Fruit fly (Drosophila melanogaster) whole organism, embryonic: Measurements from ENCODE around the gene Neurl4.

Experiments
- Asciz ChIP-seq: fragments of 200-800 bp; sonication (Bioruptor generic); optimal IDR thresholded peaks from 2 replicates; lab custom pipeline; 2017; ENCODE audit warnings: missing biosample characterization, mild to moderate bottlenecking, missing genetic modification characterization, missing genetic modification reagents
- Awh ChIP-seq: fragments of 200-800 bp; sonication (Bioruptor generic); IDR thresholded peaks from 2 replicates; pipeline ENCODE4, ENCODE4 v1.3.6; 2022; ENCODE audit warnings: missing biosample characterization, missing genetic modification characterization
- Bdp1 ChIP-seq: fragments of 200-800 bp; sonication (Bioruptor generic); optimal IDR thresholded peaks from 3 replicates; lab custom pipeline; 2016; ENCODE audit warnings: missing biosample characterization, missing genetic modification characterization
- CG10147 ChIP-seq: fragments of 200-800 bp; sonication (Bioruptor generic); optimal IDR thresholded peaks from 2 replicates; lab custom pipeline; 2019; ENCODE audit warnings: missing biosample characterization, mild to moderate bottlenecking, missing genetic modification characterization, moderate library complexity
- CG1024 ChIP-seq: fragments of 200-800 bp; sonication (Bioruptor generic); IDR thresholded peaks from 2 replicates; pipeline ENCODE4 v1.3.6; 2022; ENCODE audit warnings: missing biosample characterization, missing genetic modification characterization
- CG10321 ChIP-seq: fragments of 200-800 bp; sonication (Bioruptor generic); IDR thresholded peaks from 2 replicates; pipeline ENCODE4 v1.3.6; 2022; ENCODE audit warnings: missing biosample characterization, missing genetic modification characterization
- CG13424 ChIP-seq: fragments of 200-800 bp; sonication (Bioruptor generic); optimal IDR thresholded peaks from 2 replicates; lab custom pipeline; 2019; ENCODE audit warnings: missing biosample characterization, mild to moderate bottlenecking, missing genetic modification characterization, moderate library complexity
- CG13624 ChIP-seq: fragments of 200-800 bp; sonication (Bioruptor generic); optimal IDR thresholded peaks from 2 replicates; lab custom pipeline; 2016; ENCODE audit warnings: missing biosample characterization, missing genetic modification characterization
- CG13775 ChIP-seq: fragments of 200-800 bp; sonication (Bioruptor generic); optimal IDR thresholded peaks from 3 replicates; lab custom pipeline; 2017; ENCODE audit warnings: missing biosample characterization, mild to moderate bottlenecking, missing genetic modification characterization
- CG14710 ChIP-seq: fragments of 200-800 bp; sonication (Bioruptor generic); optimal IDR thresholded peaks from 3 replicates; lab custom pipeline; 2019; ENCODE audit warnings: missing biosample characterization, mild to moderate bottlenecking, missing genetic modification characterization, moderate library complexity
- CG14860 ChIP-seq: fragments of 200-800 bp; sonication (Bioruptor generic); IDR thresholded peaks from 3 replicates; pipeline ENCODE4 v1.3.6; 2022; ENCODE audit warnings: missing biosample characterization, missing genetic modification characterization; ENCODE audit not compliant: partially characterized antibody
- CG15011 ChIP-seq: fragments of 200-800 bp; sonication (Bioruptor generic); optimal IDR thresholded peaks from 3 replicates; lab custom pipeline; 2018; ENCODE audit warnings: missing biosample characterization, mild to moderate bottlenecking, missing genetic modification characterization
- CG16779 ChIP-seq: fragments of 200-800 bp; sonication (Bioruptor generic); IDR thresholded peaks from 2 replicates; pipeline ENCODE4 v1.3.6; 2022; ENCODE audit warnings: missing biosample characterization, missing genetic modification characterization
- CG17568 ChIP-seq: fragments of 200-800 bp; sonication (Bioruptor generic); optimal IDR thresholded peaks from 2 replicates; lab custom pipeline; 2018; ENCODE audit warnings: missing biosample characterization, mild to moderate bottlenecking, missing genetic modification characterization, moderate library complexity
- CG18476 ChIP-seq: fragments of 200-800 bp; sonication (Bioruptor generic); optimal IDR thresholded peaks from 2 replicates; lab custom pipeline; 2016; ENCODE audit warnings: missing biosample characterization, mild to moderate bottlenecking, missing genetic modification characterization
- CG18764 ChIP-seq: fragments of 200-800 bp; sonication (Bioruptor generic); optimal IDR thresholded peaks from 3 replicates; lab custom pipeline; 2016; ENCODE audit warnings: missing biosample characterization, missing genetic modification characterization
- CG2129 ChIP-seq: fragments of 200-800 bp; sonication (Bioruptor generic); IDR thresholded peaks from 2 replicates; pipeline ENCODE4 v1.3.6; 2022; ENCODE audit warnings: missing biosample characterization, missing genetic modification characterization; ENCODE audit not compliant: partially characterized antibody
- CG2199 ChIP-seq: fragments of 200-800 bp; sonication (Bioruptor generic); IDR thresholded peaks from 3 replicates; pipeline ENCODE4 v1.3.6; 2022; ENCODE audit warnings: missing biosample characterization, missing genetic modification characterization
- CG3281 ChIP-seq: fragments of 200-800 bp; sonication (Bioruptor generic); optimal IDR thresholded peaks from 3 replicates; lab custom pipeline; 2017; ENCODE audit warnings: missing biosample characterization, mild to moderate bottlenecking, missing genetic modification characterization
- CG4424 ChIP-seq: fragments of 200-800 bp; sonication (Bioruptor generic); optimal IDR thresholded peaks from 3 replicates; lab custom pipeline; 2016; ENCODE audit warnings: missing biosample characterization, missing genetic modification characterization
- CG4820 ChIP-seq: fragments of 200-800 bp; sonication (Bioruptor generic); optimal IDR thresholded peaks from 3 replicates; lab custom pipeline; 2016; ENCODE audit warnings: missing biosample characterization, missing genetic modification characterization
- CG6791 ChIP-seq: fragments of 200-800 bp; sonication (Bioruptor generic); IDR thresholded peaks from 3 replicates; pipeline ENCODE4 v1.3.6; 2022; ENCODE audit warnings: missing biosample characterization, missing genetic modification characterization; ENCODE audit not compliant: partially characterized antibody
- CTCF ChIP-seq: fragments of 200-800 bp; sonication (Bioruptor generic); optimal IDR thresholded peaks from 2 replicates; lab custom pipeline; 2017; ENCODE audit warnings: missing biosample characterization, mild to moderate bottlenecking, missing genetic modification characterization, moderate library complexity
- CkIIα-i1 ChIP-seq: fragments of 200-800 bp; sonication (Bioruptor generic); IDR thresholded peaks from 2 replicates; pipeline ENCODE4 v1.3.6; 2022; ENCODE audit warnings: missing biosample characterization, missing genetic modification characterization
- Dip3 ChIP-seq: fragments of 200-800 bp; sonication (Bioruptor generic); optimal IDR thresholded peaks from 3 replicates; lab custom pipeline; 2016; ENCODE audit warnings: missing biosample characterization, missing genetic modification characterization
- Drgx ChIP-seq: fragments of 200-800 bp; sonication (Bioruptor generic); IDR thresholded peaks from 2 replicates; pipeline ENCODE4 v1.3.6; 2022; ENCODE audit warnings: missing biosample characterization, missing genetic modification characterization
- MTF-1 ChIP-seq: fragments of 200-800 bp; sonication (Bioruptor generic); optimal IDR thresholded peaks from 2 replicates; lab custom pipeline; 2018; ENCODE audit warnings: missing biosample characterization, mild to moderate bottlenecking, missing genetic modification characterization, borderline replicate concordance
- NC2β ChIP-seq: fragments of 200-800 bp; sonication (Bioruptor generic); optimal IDR thresholded peaks from 2 replicates; lab custom pipeline; 2016; ENCODE audit warnings: missing biosample characterization, missing genetic modification characterization
- Scr ChIP-seq: fragments of 200-800 bp; sonication (Bioruptor generic); IDR thresholded peaks from 2 replicates; pipeline ENCODE4 v1.3.6; 2022; ENCODE audit warnings: missing biosample characterization, missing genetic modification characterization; ENCODE audit not compliant: partially characterized antibody
- Six4 ChIP-seq: fragments of 200-800 bp; sonication (Bioruptor generic); optimal IDR thresholded peaks from 2 replicates; lab custom pipeline; 2016; ENCODE audit warnings: missing biosample characterization, missing genetic modification characterization
- Xrp1 ChIP-seq: fragments of 200-800 bp; sonication (Bioruptor generic); IDR thresholded peaks from 2 replicates; pipeline ENCODE4 v1.3.6; 2022; ENCODE audit warnings: missing biosample characterization, missing genetic modification characterization
- bbx ChIP-seq: fragments of 200-800 bp; sonication (Bioruptor generic); IDR thresholded peaks from 2 replicates; pipeline ENCODE4 v1.3.6; 2022; ENCODE audit warnings: missing biosample characterization, missing genetic modification characterization; ENCODE audit not compliant: partially characterized antibody
- chif ChIP-seq, 2 experiments: fragments of 200-800 bp; sonication (Bioruptor generic); optimal IDR thresholded peaks; 3 replicates each; lab custom pipeline; 2016; ENCODE audit warnings: missing biosample characterization in 2 of 2, missing genetic modification characterization in 2 of 2
- crc ChIP-seq: fragments of 200-800 bp; sonication (Bioruptor generic); optimal IDR thresholded peaks from 2 replicates; lab custom pipeline; 2016; ENCODE audit warnings: missing biosample characterization, missing genetic modification characterization
- inv ChIP-seq: fragments of 200-800 bp; sonication (Bioruptor generic); IDR thresholded peaks from 2 replicates; pipeline ENCODE4 v1.3.6; 2022; ENCODE audit warnings: missing biosample characterization, missing genetic modification characterization; ENCODE audit not compliant: partially characterized antibody
- jumu ChIP-seq: fragments of 200-800 bp; sonication (Bioruptor generic); optimal IDR thresholded peaks from 3 replicates; lab custom pipeline; 2016; ENCODE audit warnings: missing biosample characterization, missing genetic modification characterization
- lbe ChIP-seq: fragments of 200-800 bp; sonication (Bioruptor generic); optimal IDR thresholded peaks from 2 replicates; lab custom pipeline; 2016; ENCODE audit warnings: missing biosample characterization, mild to moderate bottlenecking, missing genetic modification characterization
- mam ChIP-seq: fragments of 200-800 bp; sonication (Bioruptor generic); optimal IDR thresholded peaks from 3 replicates; lab custom pipeline; 2016; ENCODE audit warnings: missing biosample characterization, missing genetic modification characterization
- nom ChIP-seq: fragments of 200-800 bp; sonication (Bioruptor generic); optimal IDR thresholded peaks from 2 replicates; lab custom pipeline; 2017; ENCODE audit warnings: missing biosample characterization, missing genetic modification characterization, mild to moderate bottlenecking, moderate library complexity, missing genetic modification reagents
- org-1 ChIP-seq: fragments of 200-800 bp; sonication (Bioruptor generic); optimal IDR thresholded peaks from 2 replicates; lab custom pipeline; 2017; ENCODE audit warnings: missing biosample characterization, missing genetic modification characterization
- pan ChIP-seq, 4 experiments: fragments of >200 bp in 3 of 4; fragments of 200-800 bp in 1 of 4; sonication (Bioruptor generic) in 1 of 4; optimal IDR thresholded peaks in 3 of 4; IDR thresholded peaks in 1 of 4; 2 replicates each; pipeline versions ENCODE4 v1.3.6 to Lab custom; 2017 to 2022; ENCODE audit warnings: missing biosample characterization in 2 of 4, missing genetic modification characterization in 2 of 4, mixed read lengths in 1 of 4
- pnt ChIP-seq: fragments of 200-800 bp; sonication (Bioruptor generic); optimal IDR thresholded peaks from 3 replicates; lab custom pipeline; 2016; ENCODE audit warnings: missing biosample characterization, missing genetic modification characterization
- repo ChIP-seq: fragments of 200-800 bp; sonication (Bioruptor generic); optimal IDR thresholded peaks from 2 replicates; lab custom pipeline; 2016; ENCODE audit warnings: missing biosample characterization, missing genetic modification characterization
- row ChIP-seq: fragments of 200-800 bp; sonication (Bioruptor generic); IDR thresholded peaks from 3 replicates; pipeline ENCODE4 v1.3.6; 2022; ENCODE audit warnings: missing biosample characterization, missing genetic modification characterization
- salm ChIP-seq: fragments of 200-800 bp; sonication (Bioruptor generic); optimal IDR thresholded peaks from 2 replicates; lab custom pipeline; 2018; ENCODE audit warnings: missing biosample characterization, mild to moderate bottlenecking, missing genetic modification characterization
- sima ChIP-seq: fragments of 200-800 bp; sonication (Bioruptor generic); optimal IDR thresholded peaks from 2 replicates; lab custom pipeline; 2016; ENCODE audit warnings: missing biosample characterization, missing genetic modification characterization
- tin ChIP-seq: fragments of 200-800 bp; sonication (Bioruptor generic); optimal IDR thresholded peaks from 3 replicates; lab custom pipeline; 2016; ENCODE audit warnings: missing biosample characterization, missing genetic modification characterization
- tll ChIP-seq, 2 experiments: fragments of 200-800 bp in 1 of 2; fragments of >200 bp in 1 of 2; sonication (Bioruptor generic) in 1 of 2; optimal IDR thresholded peaks; 2 replicates each; lab custom pipeline; 2017 to 2019; ENCODE audit warnings: missing biosample characterization in 2 of 2, missing genetic modification characterization in 2 of 2, mild to moderate bottlenecking in 1 of 2, moderate library complexity in 1 of 2
- unpg ChIP-seq: fragments of 200-800 bp; sonication (Bioruptor generic); optimal IDR thresholded peaks from 3 replicates; lab custom pipeline; 2018; ENCODE audit warnings: missing biosample characterization, mild to moderate bottlenecking, missing genetic modification characterization, moderate library complexity

Neurl4 gene

DNA sequence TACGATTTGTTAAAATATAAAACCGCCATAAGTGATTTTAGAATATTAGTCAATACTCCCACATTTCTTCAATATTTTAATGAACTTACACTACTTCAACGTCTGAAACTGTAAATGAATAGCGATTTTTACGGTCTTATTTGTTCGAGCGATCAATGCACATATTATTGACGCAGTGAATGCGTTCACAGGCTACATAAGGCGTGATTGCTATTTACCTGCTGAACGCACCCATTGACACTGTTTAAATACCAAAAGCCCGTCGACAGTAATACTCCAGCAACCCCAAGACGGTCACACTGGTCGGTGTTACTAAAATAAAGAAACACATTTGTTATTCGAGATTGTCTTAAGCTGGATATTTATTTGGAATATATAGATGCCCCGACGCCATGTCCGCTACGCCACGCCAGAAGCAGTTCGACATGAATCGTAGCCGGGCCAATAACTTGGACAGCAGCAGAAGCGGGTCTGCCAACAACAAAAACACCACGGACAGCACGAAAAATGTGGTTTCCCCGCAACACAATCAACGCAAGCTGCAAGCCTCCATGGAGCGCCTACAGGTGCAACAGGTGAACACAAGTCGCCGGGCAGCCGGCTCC lies 1.4 kb upstream of the Neurl4 start, which contains the start of gene CG6833 (continued):
- TF ChIP-seq CG6791 (no peak), CG16779 (GFP tag; lab: Robert Waterston, UW) (peak; percentile 82), row (GFP tag; lab: Robert Waterston, UW) (peak; percentile 92), bbx (GFP tag; lab: Robert Waterston, UW) (0 out of 2 replicates have a peak, but pooled peaks have one; percentile 39), Scr (no peak), CG10321 (GFP tag; lab: Robert Waterston, UW) (no peak), CG2199 (GFP tag; lab: Robert Waterston, UW) (peak; percentile 75), mam (peak; percentile 84), sima (GFP tag; lab: Kevin White, UChicago) (peak; percentile 0), CG15011 (GFP tag; lab: Kevin White, UChicago) (no peak), pnt (GFP tag; lab: Kevin White, UChicago) (peak; percentile 75), tin (peak; percentile 86), CG17568 (GFP tag; lab: Kevin White, UChicago) (no peak), repo (GFP tag; lab: Kevin White, UChicago) (peak; percentile 72), CG13424 (peak; percentile 63), tll (GFP tag; optimal IDR thresholded peaks at IDR 0.05; lab: Kevin White, UChicago) (no peak), CTCF (GFP tag; lab: Kevin White, UChicago) (no peak), CkIIα-i1 (0 out of 2 replicates have a peak, but pooled peaks have one; percentile 38), MTF-1 (peak; percentile 61), CG18764 (GFP tag; lab: Kevin White, UChicago) (peak; percentile 65), CG14860 (GFP tag; lab: Robert Waterston, UW) (no peak), lbe (GFP tag; lab: Kevin White, UChicago) (no peak), Dip3 (GFP tag; lab: Kevin White, UChicago) (peak; percentile 82), pan (optimal IDR thresholded peaks at IDR 0.05; lab: Kevin White, UChicago) (no peak), pan (GFP tag; optimal IDR thresholded peaks at IDR 0.05 in 1 of 2, IDR thresholded peaks at IDR 0.05 in 1 of 2) (peak in 1 of 2 experiments; percentile 84), Awh (GFP tag; lab: Robert Waterston, UW) (peak; percentile 54), NC2β (GFP tag; lab: Kevin White, UChicago) (peak; percentile 62), CG3281 (GFP tag; lab: Kevin White, UChicago) (peak; percentile 62), inv (no peak), CG4820 (peak; percentile 69), CG13775 (GFP tag; lab: Kevin White, UChicago) (peak; percentile 59), CG13624 (peak; percentile 70), nom (GFP tag; lab: Kevin White, UChicago) (peak; percentile 10), Xrp1 (GFP tag; lab: Robert Waterston, UW) (peak; percentile 80), Bdp1 (GFP tag; lab: Kevin White, UChicago) (no peak), CG10147 (GFP tag; lab: Kevin White, UChicago) (no peak), Drgx (GFP tag; lab: Robert Waterston, UW) (peak; percentile 57), CG14710 (tag; lab: Kevin White, UChicago) (peak; percentile 77), crc (GFP tag; lab: Kevin White, UChicago) (no peak), CG18476 (GFP tag; lab: Kevin White, UChicago) (peak; percentile 47), Six4 (GFP tag; lab: Kevin White, UChicago) (peak; percentile 41), CG1024 (GFP tag; lab: Robert Waterston, UW) (no peak; the same call in 1 of the 2 replicates), org-1 (GFP tag; lab: Kevin White, UChicago) (no peak), chif (GFP tag; optimal IDR thresholded peaks at IDR 0.05; lab: Kevin White, UChicago) (peak; percentile 60 to 72), CG2129 (GFP tag; lab: Robert Waterston, UW) (no peak), salm (no peak), CG4424 (GFP tag; lab: Kevin White, UChicago) (peak; percentile 76), Asciz (GFP tag; lab: Kevin White, UChicago) (no peak), jumu (GFP tag; lab: Kevin White, UChicago) (peak; percentile 70), unpg (GFP tag; lab: Kevin White, UChicago) (peak; percentile 45)
